Fruit fly (Drosophila melanogaster) whole organism: Measurements from ENCODE around the gene CG6870.

ENCODE experiments used
- CG8478 ChIP-seq: fragments of >200 bp; optimal IDR thresholded peaks from 2 replicates; lab custom pipeline; 2018; ENCODE audit warnings: inconsistent platforms
- Dll ChIP-seq: fragments of >200 bp; optimal IDR thresholded peaks from 2 replicates; lab custom pipeline; 2017
- psq ChIP-seq: fragments of >200 bp; optimal IDR thresholded peaks from 2 replicates; lab custom pipeline; 2017
- usp ChIP-seq: fragments of >200 bp; optimal IDR thresholded peaks from 2 replicates; lab custom pipeline; 2017; ENCODE audit warnings: missing biosample characterization, missing genetic modification characterization, mixed read lengths

DNA sequence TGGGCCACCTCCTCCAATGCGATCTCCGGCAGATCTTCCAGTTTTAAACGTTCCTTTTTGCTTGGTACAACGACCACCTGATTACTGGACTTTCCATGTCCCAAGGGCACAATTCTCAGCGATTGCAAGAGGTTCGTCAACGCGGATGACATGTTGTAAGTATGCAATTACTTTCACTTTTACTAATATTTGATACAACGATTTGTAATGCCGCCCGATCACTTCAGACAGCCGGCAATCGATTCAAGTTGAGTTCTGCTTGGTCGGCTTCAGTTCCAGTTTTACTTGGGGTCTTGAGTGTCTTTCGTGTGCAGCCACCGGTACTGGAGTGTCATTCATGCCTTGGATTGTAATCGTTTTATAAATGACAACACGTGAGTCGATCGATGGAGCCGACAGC is at the start of gene CG6870, which contains the start of gene Sytalpha:
- no peak for TF ChIP-seq usp (GFP tag; lab: Kevin White, UChicago)
- no peak for TF ChIP-seq CG8478 (lab: Kevin White, UChicago)
- no peak for TF ChIP-seq psq (lab: Kevin White, UChicago)
- TF ChIP-seq Dll (lab: Kevin White, UChicago): no peak
